Worm (Caenorhabditis elegans) whole organism, L2 larva: Measurements from ENCODE around the gene T27E7.5.

Experiments used
- C34F6.9 ChIP-seq: fragments of 150-350 bp; optimal IDR thresholded peaks from 2 replicates; lab custom pipeline; 2014; ENCODE audit warnings: missing biosample characterization, missing genetic modification characterization
- aly-2 ChIP-seq: fragments of 150-350 bp; optimal IDR thresholded peaks from 2 replicates; lab custom pipeline; 2014; ENCODE audit warnings: missing biosample characterization, missing genetic modification characterization
- ceh-16 ChIP-seq: fragments of 150-350 bp; optimal IDR thresholded peaks from 2 replicates; lab custom pipeline; 2014; ENCODE audit warnings: missing biosample characterization, missing genetic modification characterization
- lin-11 ChIP-seq: fragments of 150-350 bp; sonication (generic microtip); optimal IDR thresholded peaks from 2 replicates; lab custom pipeline; 2014; ENCODE audit warnings: missing biosample characterization, missing genetic modification characterization, inconsistent platforms, mixed read lengths
- nhr-12 ChIP-seq: fragments of 150-350 bp; optimal IDR thresholded peaks from 2 replicates; lab custom pipeline; 2014; ENCODE audit warnings: missing biosample characterization, missing genetic modification characterization
- nhr-237 ChIP-seq: fragments of 150-350 bp; optimal IDR thresholded peaks from 2 replicates; lab custom pipeline; 2014; ENCODE audit warnings: missing biosample characterization, missing genetic modification characterization
- sem-4 ChIP-seq: fragments of 150-350 bp; optimal IDR thresholded peaks from 2 replicates; lab custom pipeline; 2014; ENCODE audit warnings: missing biosample characterization, missing genetic modification reagents, missing genetic modification characterization
- sma-3 ChIP-seq: sonication (generic microtip); optimal IDR thresholded peaks from 2 replicates; lab custom pipeline; 2016; ENCODE audit warnings: missing genetic modification reagents, missing genetic modification characterization, missing compliant biosample characterization
- snpc-4 ChIP-seq: fragments of 150-350 bp; optimal IDR thresholded peaks from 2 replicates; lab custom pipeline; 2014; ENCODE audit warnings: missing biosample characterization, missing genetic modification characterization
- zag-1 ChIP-seq: fragments of 150-350 bp; optimal IDR thresholded peaks from 2 replicates; lab custom pipeline; 2014; ENCODE audit warnings: missing biosample characterization, missing genetic modification characterization
- ztf-1 ChIP-seq: fragments of 200-800 bp; sonication (Bioruptor generic); conservative IDR thresholded peaks from 2 replicates; pipeline ENCODE4 v1.3.6; 2022; ENCODE audit warnings: missing genetic modification characterization, missing compliant biosample characterization
- ztf-11 ChIP-seq: sonication (generic microtip); optimal IDR thresholded peaks from 2 replicates; lab custom pipeline; 2017; ENCODE audit warnings: missing biosample characterization, missing genetic modification characterization
- ztf-4 ChIP-seq: fragments of 150-350 bp; optimal IDR thresholded peaks from 2 replicates; lab custom pipeline; 2014; ENCODE audit warnings: missing biosample characterization, missing genetic modification characterization

DNA sequence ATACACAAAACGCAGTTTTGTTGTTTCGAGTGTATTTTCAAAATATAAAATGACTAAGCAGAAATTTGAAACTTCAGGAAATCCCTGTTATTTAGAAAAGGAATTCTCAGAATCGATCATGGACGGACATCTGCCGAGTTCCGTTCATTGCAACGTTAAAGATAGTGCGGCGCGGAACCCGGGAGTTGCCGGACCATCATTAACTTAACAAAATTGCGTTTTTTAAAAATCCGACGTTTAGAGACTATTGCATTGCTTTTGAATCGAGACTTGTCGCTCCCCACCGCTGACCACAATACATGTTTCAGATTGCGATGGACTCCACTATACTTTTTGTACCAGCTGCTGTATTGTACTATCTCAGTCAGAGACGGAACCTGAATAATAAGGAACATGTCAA, 6.9 kb upstream of the T27E7.5 start:
- TF ChIP-seq ztf-1 (GFP tag; lab: Robert Waterston, UW) (no peak), lin-11 (no peak), nhr-12 (no peak), ceh-16 (tag; lab: Kevin White, UChicago) (no peak), sem-4 (tag; lab: Kevin White, UChicago) (no peak), snpc-4 (tag; lab: Kevin White, UChicago) (no peak), zag-1 (tag; lab: Kevin White, UChicago) (no peak), C34F6.9 (tag; lab: Kevin White, UChicago) (no peak), sma-3 (GFP tag; lab: Kevin White, UChicago) (no peak), ztf-11 (tag; lab: Kevin White, UChicago) (no peak), aly-2 (no peak), ztf-4 (tag; lab: Kevin White, UChicago) (no peak), nhr-237 (tag; lab: Kevin White, UChicago) (no peak)
